Worm (Caenorhabditis elegans) whole organism, midembryonic: ENCODE measurements around the gene R02D5.7.
"Not testable (repeated sequence)": the region's sequence is repeated elsewhere in the genome, so short reads cannot be mapped to it uniquely, and the experiment has no call there.

ENCODE experiments used
- T22C8.4 ChIP-seq: fragments of 200-800 bp; sonication (Bioruptor generic); IDR thresholded peaks from 2 replicates; pipeline ENCODE4 v1.3.6; 2022; ENCODE audit warnings: missing genetic modification characterization, missing compliant biosample characterization
- cog-1 ChIP-seq: sonication (generic microtip); optimal IDR thresholded peaks from 2 replicates; lab custom pipeline; 2016; ENCODE audit warnings: missing genetic modification characterization, missing compliant biosample characterization
- flt-1 ChIP-seq: fragments of 200-800 bp; sonication (Bioruptor generic); IDR thresholded peaks from 2 replicates; pipeline ENCODE4 v1.3.6; 2022; ENCODE audit warnings: missing genetic modification characterization, missing compliant biosample characterization
- klf-2 ChIP-seq: fragments of 200-800 bp; sonication (Bioruptor generic); conservative IDR thresholded peaks from 2 replicates; pipeline ENCODE4 v1.3.6; 2022; ENCODE audit warnings: missing genetic modification reagents, missing genetic modification characterization, missing compliant biosample characterization
- med-1 ChIP-seq: sonication (generic microtip); optimal IDR thresholded peaks from 2 replicates; lab custom pipeline; 2017; ENCODE audit warnings: missing genetic modification characterization, mild to moderate bottlenecking, missing compliant biosample characterization, antibody characterized with exemption, missing genetic modification reagents; ENCODE audit not compliant: insufficient read depth
- ref-1 ChIP-seq: fragments of 200-800 bp; sonication (Bioruptor generic); conservative IDR thresholded peaks from 2 replicates; pipeline ENCODE4 v1.3.6; 2022; ENCODE audit warnings: missing genetic modification reagents, missing genetic modification characterization, missing compliant biosample characterization
- tab-1 ChIP-seq: fragments of 200-800 bp; sonication (Bioruptor generic); IDR thresholded peaks from 2 replicates; pipeline ENCODE4 v1.3.6; 2022; ENCODE audit warnings: missing genetic modification characterization, missing compliant biosample characterization
- ztf-23 ChIP-seq: fragments of 200-800 bp; sonication (Bioruptor generic); IDR thresholded peaks from 2 replicates; pipeline ENCODE4 v1.3.6; 2022; ENCODE audit warnings: missing genetic modification reagents, missing genetic modification characterization, missing compliant biosample characterization
- ztf-29 ChIP-seq: fragments of 200-800 bp; sonication (Bioruptor generic); IDR thresholded peaks from 2 replicates; pipeline ENCODE4 v1.3.6; 2022; ENCODE audit warnings: missing genetic modification reagents, missing genetic modification characterization, missing compliant biosample characterization

R02D5.7 gene

DNA sequence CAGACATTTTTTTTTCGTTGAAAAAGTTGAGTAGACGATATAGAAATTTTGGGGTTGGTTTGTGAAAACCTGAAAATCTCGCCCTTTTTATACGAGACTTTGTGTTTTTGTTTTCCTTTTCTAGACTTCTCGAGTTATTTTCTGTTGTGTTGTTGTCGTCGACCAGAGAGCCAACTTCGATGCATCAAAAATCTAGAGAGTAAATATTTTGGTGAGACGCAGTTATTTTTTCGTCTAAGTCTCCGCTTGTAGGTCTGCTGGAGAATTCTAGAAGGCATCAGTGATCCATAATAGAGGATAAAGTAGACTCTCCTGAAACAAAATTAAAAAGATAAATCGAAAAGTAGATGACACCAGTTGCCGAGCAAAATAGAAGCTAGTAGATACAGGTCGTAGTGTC is 16.9 kb downstream of the R02D5.7 start, which contains the start of gene F08H9.4:
TSS of gene F08H9.4 (minus strand) at position 61 of the 400 bp plus-strand sequence.
- no peak for TF ChIP-seq flt-1 (GFP tag; lab: Robert Waterston, UW)
- TF ChIP-seq cog-1 (tag; lab: Kevin White, UChicago): no peak
- no peak for TF ChIP-seq T22C8.4 (GFP tag; lab: Robert Waterston, UW)
- no peak for TF ChIP-seq klf-2 (GFP tag; lab: Robert Waterston, UW)
- TF ChIP-seq med-1: no peak
- TF ChIP-seq tab-1 (GFP tag; lab: Robert Waterston, UW): no peak
- no peak for TF ChIP-seq ztf-29 (GFP tag; lab: Robert Waterston, UW)
- TF ChIP-seq ztf-23 (GFP tag; lab: Robert Waterston, UW): no peak
- no peak for TF ChIP-seq ref-1

DNA sequence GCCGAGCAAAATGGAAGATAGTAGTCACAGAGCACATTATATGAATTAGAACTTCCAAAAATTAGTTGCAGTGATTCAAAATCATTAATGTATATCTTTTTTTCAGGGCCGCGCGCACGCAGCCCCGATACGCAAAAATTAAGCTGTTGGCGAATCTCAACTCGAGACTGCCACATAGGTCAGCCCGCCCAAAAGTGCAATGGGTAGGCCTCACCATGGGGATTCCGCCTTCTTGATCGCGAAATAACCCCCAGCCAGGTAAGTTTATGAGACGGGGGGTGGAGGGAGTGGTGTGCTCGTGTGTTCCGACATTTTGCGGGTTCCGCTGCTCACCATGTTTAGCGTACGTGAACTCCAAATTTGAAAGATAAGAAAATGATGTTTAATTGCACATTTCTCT is 18.2 kb downstream of the R02D5.7 start, which contains the start of gene F08H9.3:
TSS of gene F08H9.3 (minus strand) at position 252 of the 400 bp plus-strand sequence.
- not testable (repeated sequence) for TF ChIP-seq cog-1 (tag; lab: Kevin White, UChicago); med-1; tab-1 (GFP tag; lab: Robert Waterston, UW)

DNA sequence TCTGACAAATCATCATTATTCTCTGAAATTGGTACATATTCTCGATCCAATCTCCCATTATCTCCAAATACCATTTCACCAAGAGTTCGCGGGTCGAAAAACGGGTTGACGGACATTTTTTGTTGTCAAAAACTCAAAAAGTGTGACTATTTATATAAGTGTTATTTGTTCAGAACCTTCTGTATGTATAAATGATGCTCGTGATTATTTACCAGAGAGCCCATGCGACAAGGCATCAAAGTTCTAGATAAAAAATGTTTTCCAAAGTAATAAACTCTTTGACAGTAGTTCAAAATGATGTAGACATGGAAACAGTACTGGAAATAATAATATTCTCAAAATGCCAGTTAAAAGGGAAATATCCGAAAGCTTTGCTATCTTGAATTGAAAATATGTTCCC is 18.6 kb downstream of the R02D5.7 start:
- TF ChIP-seq ztf-23 (GFP tag; lab: Robert Waterston, UW) (no peak), klf-2 (GFP tag; lab: Robert Waterston, UW) (no peak), T22C8.4 (GFP tag; lab: Robert Waterston, UW) (no peak), ref-1 (no peak), cog-1 (tag; lab: Kevin White, UChicago) (no peak), med-1 (no peak), tab-1 (GFP tag; lab: Robert Waterston, UW) (no peak), flt-1 (GFP tag; lab: Robert Waterston, UW) (no peak), ztf-29 (GFP tag; lab: Robert Waterston, UW) (no peak)

DNA sequence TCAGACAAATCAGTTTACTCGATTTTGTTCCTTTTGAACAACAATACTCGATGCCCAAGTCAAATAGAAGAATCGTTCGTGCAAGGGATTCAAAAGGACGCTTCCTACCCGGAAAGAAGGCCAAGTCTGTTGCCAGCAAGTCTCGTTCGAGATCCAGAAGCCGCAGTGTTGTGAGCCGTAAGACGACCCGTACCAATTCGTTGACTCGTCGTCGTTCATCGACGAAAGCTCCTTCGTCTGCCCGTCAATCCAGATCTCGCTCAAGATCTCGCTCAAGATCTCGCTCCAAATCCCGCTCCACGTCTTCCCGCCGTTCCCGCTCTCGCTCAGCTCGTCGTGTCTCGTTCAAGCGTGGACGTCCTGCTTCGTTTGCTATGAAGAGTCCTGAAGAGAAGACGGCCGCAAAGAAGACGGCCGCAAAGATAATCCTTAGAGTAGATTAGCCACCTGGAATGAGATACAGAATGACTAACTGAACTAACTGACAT is 20.6 kb downstream of the R02D5.7 start, which contains the start of gene F08H9.2:
TSS of gene F08H9.2 (plus strand) at position 51 of the 488 bp plus-strand sequence.
- TF ChIP-seq flt-1 (GFP tag; lab: Robert Waterston, UW): no peak
- no peak for TF ChIP-seq tab-1 (GFP tag; lab: Robert Waterston, UW)
- TF ChIP-seq klf-2 (GFP tag; lab: Robert Waterston, UW): no peak
- TF ChIP-seq ztf-23 (GFP tag; lab: Robert Waterston, UW): no peak
- TF ChIP-seq ztf-29 (GFP tag; lab: Robert Waterston, UW): no peak
- TF ChIP-seq ref-1: no peak
- TF ChIP-seq cog-1 (tag; lab: Kevin White, UChicago): no peak
- no peak for TF ChIP-seq med-1
- no peak for TF ChIP-seq T22C8.4 (GFP tag; lab: Robert Waterston, UW)

DNA sequence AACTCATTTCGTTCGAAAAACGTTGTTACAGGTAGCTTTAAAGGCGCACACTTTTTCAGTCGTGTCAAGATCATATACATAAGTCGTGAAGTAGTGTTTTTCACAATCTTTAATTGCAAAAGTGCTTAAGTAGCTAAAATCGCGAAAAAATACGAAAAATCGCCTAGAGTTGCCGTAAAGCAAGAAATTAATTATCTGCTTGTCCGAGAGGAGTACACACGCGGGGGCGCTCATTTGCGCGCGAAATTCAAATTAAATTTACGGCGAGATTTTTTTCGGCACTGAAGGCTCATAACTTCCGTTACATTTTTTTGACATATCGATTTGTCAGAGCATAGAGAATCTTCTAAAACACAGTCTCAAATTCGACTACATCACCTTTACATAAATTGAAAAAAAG is 21.2 kb downstream of the R02D5.7 start:
- TF ChIP-seq ref-1: no peak
- no peak for TF ChIP-seq T22C8.4 (GFP tag; lab: Robert Waterston, UW)
- no peak for TF ChIP-seq ztf-23 (GFP tag; lab: Robert Waterston, UW)
- no peak for TF ChIP-seq ztf-29 (GFP tag; lab: Robert Waterston, UW)
- TF ChIP-seq med-1: no peak
- TF ChIP-seq tab-1 (GFP tag; lab: Robert Waterston, UW): no peak
- no peak for TF ChIP-seq cog-1 (tag; lab: Kevin White, UChicago)

DNA sequence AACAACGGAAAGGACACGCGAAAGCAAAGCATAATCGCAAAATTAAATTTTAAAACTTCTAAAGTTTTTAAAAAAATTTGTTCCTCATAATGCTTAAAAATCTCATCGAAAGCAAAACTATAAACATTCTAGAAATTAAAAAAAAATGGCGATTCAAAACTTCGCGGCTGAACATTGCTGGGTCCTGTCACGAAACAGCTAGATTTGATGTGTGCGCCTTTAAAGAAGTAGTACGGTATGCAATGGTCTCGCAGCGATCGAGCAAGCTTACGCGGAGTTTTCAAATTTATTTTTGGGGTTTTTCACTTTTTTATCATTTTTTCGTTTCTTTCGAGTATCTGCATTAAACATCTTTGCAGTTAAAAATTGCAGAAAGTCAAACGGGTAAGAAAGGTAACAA is 24.2 kb downstream of the R02D5.7 start, which contains the start of gene coh-3:
TSS of gene coh-3 (plus strand) at position 353 of the 400 bp plus-strand sequence.
- no peak for TF ChIP-seq ztf-23 (GFP tag; lab: Robert Waterston, UW)
- TF ChIP-seq ref-1: no peak
- no peak for TF ChIP-seq cog-1 (tag; lab: Kevin White, UChicago)
- no peak for TF ChIP-seq ztf-29 (GFP tag; lab: Robert Waterston, UW)

DNA sequence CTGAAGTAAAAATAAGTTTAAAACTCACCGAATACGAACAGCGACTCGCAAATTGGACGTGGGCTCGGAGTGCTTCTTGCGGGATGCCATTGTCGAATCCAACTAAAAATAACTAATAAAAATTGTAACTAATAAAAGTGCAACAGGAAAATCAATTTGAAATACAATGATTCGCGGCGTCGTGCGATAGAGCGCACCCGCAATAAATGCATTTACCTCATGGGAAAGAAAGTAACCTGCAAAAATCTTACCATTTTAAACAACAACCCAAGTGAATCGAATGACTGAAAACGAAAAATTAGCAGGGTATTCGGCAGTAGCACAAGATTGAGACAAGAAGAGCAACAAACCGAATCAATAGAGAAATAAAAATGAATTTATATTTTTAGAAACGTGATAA is 24.7 kb downstream of the R02D5.7 start, which contains the start of gene bmk-1:
TSS of gene bmk-1 (minus strand) at position 359 of the 400 bp plus-strand sequence.
- TF ChIP-seq ztf-29 (GFP tag; lab: Robert Waterston, UW): no peak

DNA sequence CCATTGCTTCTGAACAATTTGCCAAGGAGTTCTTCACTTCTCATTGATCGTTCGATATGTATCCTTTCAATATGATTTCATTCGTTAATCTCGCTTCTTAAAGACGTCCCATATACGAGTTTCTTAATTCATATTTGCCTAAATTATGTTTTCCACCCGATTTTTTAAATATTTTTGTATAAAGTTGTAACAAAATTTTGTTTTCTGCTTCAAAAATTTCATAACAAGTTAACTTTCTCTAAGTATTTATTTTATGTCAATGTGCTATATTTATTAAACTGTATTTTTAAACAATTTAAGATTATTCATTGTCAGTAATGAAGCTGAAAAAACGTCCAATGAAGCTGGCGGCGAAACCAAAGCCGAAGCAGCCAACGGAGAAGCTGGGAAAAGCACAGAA is 31.9 kb downstream of the R02D5.7 start, which contains the start of gene F23B12.7:
TSS of gene F23B12.7 (plus strand) at position 301 of the 400 bp plus-strand sequence.
- TF ChIP-seq tab-1 (GFP tag; lab: Robert Waterston, UW): no peak
- TF ChIP-seq flt-1 (GFP tag; lab: Robert Waterston, UW): no peak
- no peak for TF ChIP-seq ref-1

DNA sequence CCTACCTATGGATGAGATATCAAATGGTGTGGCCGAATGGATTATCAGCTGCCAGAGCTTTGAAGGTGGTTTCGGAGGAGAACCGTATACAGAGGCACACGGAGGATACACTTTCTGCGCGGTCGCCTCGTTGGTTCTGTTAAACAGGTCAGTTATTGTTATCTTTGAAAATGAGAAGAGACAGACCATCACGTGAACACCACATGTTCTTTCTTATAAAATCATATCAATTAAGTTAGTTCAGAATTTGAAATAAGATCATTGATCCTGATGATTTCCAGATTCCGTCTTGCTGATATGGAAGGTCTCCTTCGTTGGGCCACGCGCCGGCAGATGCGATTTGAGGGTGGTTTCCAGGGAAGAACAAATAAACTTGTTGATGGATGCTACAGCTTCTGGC is 32.6 kb downstream of the R02D5.7 start:
- TF ChIP-seq ztf-29 (GFP tag; lab: Robert Waterston, UW): no peak

DNA sequence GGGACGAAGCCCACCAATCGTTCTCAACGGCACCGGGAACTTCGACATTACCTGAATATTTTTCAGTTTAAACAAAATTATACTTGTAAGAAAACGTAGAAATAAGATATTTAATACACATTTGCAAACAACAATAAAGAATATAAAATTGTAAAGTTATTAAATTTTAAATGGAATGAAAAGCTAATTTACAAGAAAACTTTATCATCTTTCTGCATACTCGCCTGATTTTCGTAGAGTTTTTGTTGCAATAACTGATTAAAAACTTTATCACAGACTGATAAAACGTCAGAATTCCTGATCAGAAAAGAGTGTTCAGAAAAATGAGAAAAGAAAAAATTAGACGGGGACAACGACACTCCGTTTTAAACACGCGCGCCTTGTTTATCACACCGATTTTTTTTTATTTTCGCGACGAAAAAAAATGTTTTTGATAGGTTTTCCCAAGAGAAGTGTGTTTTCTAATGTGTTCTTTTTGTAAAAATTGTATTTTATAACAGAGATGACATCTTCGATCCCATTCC is 34.0 kb downstream of the R02D5.7 start, which contains the start of the genes dlat-1 and fntb-1:
TSS of gene dlat-1 (minus strand) at position 51 of the 524 bp plus-strand sequence.
TSS of gene fntb-1 (plus strand) at position 412 of the 524 bp plus-strand sequence.
- no peak for TF ChIP-seq klf-2 (GFP tag; lab: Robert Waterston, UW)
- no peak for TF ChIP-seq ref-1
- TF ChIP-seq ztf-23 (GFP tag; lab: Robert Waterston, UW): no peak
- no peak for TF ChIP-seq cog-1 (tag; lab: Kevin White, UChicago)
- no peak for TF ChIP-seq ztf-29 (GFP tag; lab: Robert Waterston, UW)
- no peak for TF ChIP-seq T22C8.4 (GFP tag; lab: Robert Waterston, UW)
- TF ChIP-seq med-1: no peak
- no peak for TF ChIP-seq tab-1 (GFP tag; lab: Robert Waterston, UW)
- no peak for TF ChIP-seq flt-1 (GFP tag; lab: Robert Waterston, UW)
